Worm (Caenorhabditis elegans) whole organism, early embryonic: ENCODE results near the gene duxl-1.

ENCODE experiments used
- B0310.2 ChIP-seq: sonication (generic microtip); optimal IDR thresholded peaks from 2 replicates; lab custom pipeline; 2016; ENCODE audit warnings: mild to moderate bottlenecking, missing genetic modification characterization, missing compliant biosample characterization
- aly-1 ChIP-seq: sonication (generic microtip); optimal IDR thresholded peaks from 2 replicates; lab custom pipeline; 2016; ENCODE audit warnings: missing genetic modification characterization, missing compliant biosample characterization
- ama-1 ChIP-seq: fragments of 150-350 bp; optimal IDR thresholded peaks from 2 replicates; lab custom pipeline; 2014
- ceh-13 ChIP-seq: fragments of 200-800 bp; sonication (Bioruptor generic); optimal IDR thresholded peaks from 2 replicates; lab custom pipeline; 2018; ENCODE audit warnings: mild to moderate bottlenecking, missing genetic modification characterization, missing compliant biosample characterization
- ceh-36 ChIP-seq: sonication (generic microtip); optimal IDR thresholded peaks from 2 replicates; lab custom pipeline; 2016; ENCODE audit warnings: missing genetic modification characterization, inconsistent platforms, missing compliant biosample characterization
- ets-7 ChIP-seq: sonication (generic microtip); optimal IDR thresholded peaks from 2 replicates; lab custom pipeline; 2016; ENCODE audit warnings: missing genotype, missing genetic modification characterization, missing compliant biosample characterization
- flt-1 ChIP-seq: fragments of 200-800 bp; sonication (Bioruptor generic); IDR thresholded peaks from 2 replicates; pipeline ENCODE4 v1.3.6; 2022; ENCODE audit warnings: missing genetic modification characterization, missing compliant biosample characterization
- hmbx-1 ChIP-seq: sonication (generic microtip); optimal IDR thresholded peaks from 2 replicates; lab custom pipeline; 2016; ENCODE audit warnings: mild to moderate bottlenecking, missing genetic modification characterization, missing compliant biosample characterization
- pes-1 ChIP-seq: fragments of 200-800 bp; sonication (Bioruptor generic); IDR thresholded peaks from 2 replicates; pipeline ENCODE4 v1.3.6; 2022; ENCODE audit warnings: missing genetic modification reagents, missing genetic modification characterization, missing compliant biosample characterization
- scrt-1 ChIP-seq: fragments of 200-800 bp; sonication (Bioruptor generic); IDR thresholded peaks from 2 replicates; pipeline ENCODE4 v1.3.6; 2022; ENCODE audit warnings: missing genetic modification characterization, missing compliant biosample characterization
- tbx-11 ChIP-seq: fragments of 200-800 bp; sonication (Bioruptor generic); IDR thresholded peaks from 2 replicates; pipeline ENCODE4 v1.3.6; 2022; ENCODE audit warnings: missing genetic modification characterization, missing compliant biosample characterization
- tbx-37 ChIP-seq: fragments of 200-800 bp; sonication (Bioruptor generic); conservative IDR thresholded peaks from 2 replicates; pipeline ENCODE4 v1.3.6; 2022; ENCODE audit warnings: missing genetic modification reagents, missing genetic modification characterization, missing compliant biosample characterization
- tra-4 ChIP-seq: sonication (generic microtip); optimal IDR thresholded peaks from 2 replicates; lab custom pipeline; 2017; ENCODE audit warnings: missing genetic modification characterization, missing compliant biosample characterization

ce11 chrII:1624572-1624971, 38.9 kb upstream of the duxl-1 start, which contains the start of gene fbxa-160:
- TF ChIP-seq tra-4 (no peak), pes-1 (no peak), tbx-11 (GFP tag; lab: Robert Waterston, UW) (no peak), ceh-13 (GFP tag; lab: Kevin White, UChicago) (no peak), tbx-37 (no peak), ama-1 (lab: Kevin White, UChicago) (no peak), hmbx-1 (tag; lab: Kevin White, UChicago) (no peak), flt-1 (GFP tag; lab: Robert Waterston, UW) (no peak), B0310.2 (tag; lab: Kevin White, UChicago) (no peak), ceh-36 (tag; lab: Kevin White, UChicago) (no peak), aly-1 (tag; lab: Kevin White, UChicago) (no peak), scrt-1 (GFP tag; lab: Robert Waterston, UW) (no peak), ets-7 (tag; lab: Kevin White, UChicago) (no peak)
